Fruit fly (Drosophila melanogaster) whole organism, adult: ENCODE measurements around the gene MP1.

Experiments
- CG12768 ChIP-seq: fragments of 200-800 bp; sonication (Bioruptor generic); optimal IDR thresholded peaks from 2 replicates; lab custom pipeline; 2017; ENCODE audit warnings: missing biosample characterization, missing genetic modification characterization, mild to moderate bottlenecking, moderate library complexity, missing genetic modification reagents
- CG5204 ChIP-seq: fragments of 200-800 bp; sonication (Bioruptor generic); optimal IDR thresholded peaks from 2 replicates; lab custom pipeline; 2016; ENCODE audit warnings: missing biosample characterization, missing genetic modification characterization
- CG7045 ChIP-seq: fragments of 200-800 bp; sonication (Bioruptor generic); optimal IDR thresholded peaks from 2 replicates; lab custom pipeline; 2017; ENCODE audit warnings: missing biosample characterization, mild to moderate bottlenecking, missing genetic modification characterization
- Hr96 ChIP-seq: fragments of 200-800 bp; sonication (Bioruptor generic); optimal IDR thresholded peaks from 2 replicates; lab custom pipeline; 2016; ENCODE audit warnings: missing biosample characterization, missing genetic modification characterization
- cic ChIP-seq: fragments of 200-800 bp; sonication (Bioruptor generic); optimal IDR thresholded peaks from 2 replicates; lab custom pipeline; 2017; ENCODE audit warnings: missing biosample characterization, mild to moderate bottlenecking, missing genetic modification characterization, moderate library complexity
- kay ChIP-seq: fragments of 200-800 bp; sonication (Bioruptor generic); peaks from one replicate; lab custom pipeline; 2016; ENCODE audit warnings: missing biosample characterization, missing genetic modification characterization, borderline replicate concordance
- ovo ChIP-seq: fragments of 200-800 bp; sonication (Bioruptor generic); optimal IDR thresholded peaks from 2 replicates; lab custom pipeline; 2016; ENCODE audit warnings: missing biosample characterization, missing genetic modification characterization
- toe ChIP-seq: fragments of 200-800 bp; sonication (Bioruptor generic); optimal IDR thresholded peaks from 2 replicates; lab custom pipeline; 2016; ENCODE audit warnings: missing biosample characterization, missing genetic modification characterization

- TF ChIP-seq cic (GFP tag; lab: Kevin White, UChicago), result no peak
- TF ChIP-seq ovo (GFP tag; lab: Kevin White, UChicago), result no peak
- TF ChIP-seq Hr96 (GFP tag; lab: Kevin White, UChicago), result no peak
- TF ChIP-seq toe (GFP tag; lab: Kevin White, UChicago), result no peak
- no peak for TF ChIP-seq CG5204 (GFP tag; lab: Kevin White, UChicago)
- no peak for TF ChIP-seq CG12768
- TF ChIP-seq CG7045 (GFP tag; lab: Kevin White, UChicago), result no peak
- no peak for TF ChIP-seq kay (GFP tag; lab: Kevin White, UChicago)
Measured at dm6 chr3R:4318999-4319398, 11.3 kb downstream of the MP1 start, which contains the start of gene Syt14.
